Worm (Caenorhabditis elegans): Measurements from ENCODE around the gene nid-1.

DNA sequence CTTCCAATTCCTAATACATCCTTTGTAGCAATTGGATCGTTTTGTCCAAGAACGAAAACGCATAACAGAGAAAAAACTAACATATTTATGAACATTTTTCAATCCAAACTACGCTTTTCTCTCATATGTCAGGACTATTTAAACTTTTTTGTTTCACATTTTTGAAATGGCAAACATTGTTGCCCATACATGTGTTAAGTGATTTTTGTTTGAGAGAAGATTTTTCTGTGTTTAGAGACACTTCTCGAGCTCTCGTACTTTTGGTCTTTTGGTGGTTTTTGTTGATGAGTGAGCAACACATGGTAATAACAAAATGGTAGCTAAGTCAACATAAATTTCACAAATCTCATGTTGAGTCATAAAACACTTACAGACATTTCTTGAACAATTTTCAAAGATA is 4.8 kb upstream of the nid-1 start, which contains the start of gene ttr-28:
- TF ChIP-seq lin-39 (tag; optimal IDR thresholded peaks at IDR 0.05) (no peak), aly-2 (tag; optimal IDR thresholded peaks at IDR 0.05) (no peak), elt-3 (tag; optimal IDR thresholded peaks at IDR 0.05) (no peak), C34F6.9 (tag; optimal IDR thresholded peaks at IDR 0.05) (no peak), mdl-1 (tag; optimal IDR thresholded peaks at IDR 0.05) (no peak), ZK546.5 (tag; optimal IDR thresholded peaks at IDR 0.05) (no peak), gmeb-1 (tag; optimal IDR thresholded peaks at IDR 0.05) (no peak), nhr-11 (tag; optimal IDR thresholded peaks at IDR 0.05) (no peak), nhr-21 (tag; optimal IDR thresholded peaks at IDR 0.05) (no peak), elt-1 (tag; optimal IDR thresholded peaks at IDR 0.05) (no peak), nhr-237 (tag; optimal IDR thresholded peaks at IDR 0.05) (no peak), lin-11 (tag; optimal IDR thresholded peaks at IDR 0.05) (no peak), ama-1 (optimal IDR thresholded peaks at IDR 0.05) (no peak)

Data from whole organism, L2 larva.